Worm (Caenorhabditis elegans): ENCODE data around the gene ZK546.5.
A peak's percentile ranks its signal among the peaks of the same experiment; 100 is the strongest.
"Not testable (repeated sequence)": the region's sequence is repeated elsewhere in the genome, so short reads cannot be mapped to it uniquely, and the experiment has no call there.

The ZK546.5 gene

ce11 chrII:4935518-4935917 is at the start of gene ZK546.5:
Gene ZK546.5, plus strand, starts transcription at chrII:4935818.
- TF ChIP-seq ztf-29 (GFP tag; IDR thresholded peaks at IDR 0.05) (no peak), tab-1 (GFP tag; IDR thresholded peaks at IDR 0.05) (no peak), cog-1 (tag; optimal IDR thresholded peaks at IDR 0.05) (no peak), med-1 (GFP tag; optimal IDR thresholded peaks at IDR 0.05; ENCODE audit: insufficient read depth) (no peak), ztf-23 (GFP tag; IDR thresholded peaks at IDR 0.05) (no peak), flt-1 (GFP tag; IDR thresholded peaks at IDR 0.05) (no peak), ref-1 (GFP tag; conservative IDR thresholded peaks at IDR 0.05) (no peak)

- TF ChIP-seq tab-1 (GFP tag; IDR thresholded peaks at IDR 0.05), result no peak
- TF ChIP-seq T22C8.4 (GFP tag; IDR thresholded peaks at IDR 0.05), result no peak
- no peak for TF ChIP-seq klf-2 (GFP tag; conservative IDR thresholded peaks at IDR 0.05)
These were observed 49.6 kb upstream of the ZK546.5 start, which contains the start of gene R05F9.7 for ce11 chrII:4885976-4886375. Gene R05F9.7, plus strand, starts transcription at chrII:4886276.

- TF ChIP-seq flt-1 (GFP tag; IDR thresholded peaks at IDR 0.05), result no peak
- no peak for TF ChIP-seq T22C8.4 (GFP tag; IDR thresholded peaks at IDR 0.05)
- no peak for TF ChIP-seq tab-1 (GFP tag; IDR thresholded peaks at IDR 0.05)
- TF ChIP-seq ztf-23 (GFP tag; IDR thresholded peaks at IDR 0.05), result no peak
- TF ChIP-seq ztf-29 (GFP tag; IDR thresholded peaks at IDR 0.05), result no peak
- TF ChIP-seq med-1 (GFP tag; optimal IDR thresholded peaks at IDR 0.05; ENCODE audit: insufficient read depth), result no peak
- TF ChIP-seq ref-1 (GFP tag; conservative IDR thresholded peaks at IDR 0.05), result no peak
- no peak for TF ChIP-seq cog-1 (tag; optimal IDR thresholded peaks at IDR 0.05)
- no peak for TF ChIP-seq klf-2 (GFP tag; conservative IDR thresholded peaks at IDR 0.05)
These were observed 46.8 kb upstream of the ZK546.5 start, which contains the start of gene pgm-1 for ce11 chrII:4888527-4889487. Gene pgm-1, plus strand, starts transcription at chrII:4889437.

- TF ChIP-seq klf-2 (GFP tag; conservative IDR thresholded peaks at IDR 0.05) (no peak), ztf-23 (GFP tag; IDR thresholded peaks at IDR 0.05) (no peak), cog-1 (tag; optimal IDR thresholded peaks at IDR 0.05) (no peak), med-1 (GFP tag; optimal IDR thresholded peaks at IDR 0.05; ENCODE audit: insufficient read depth) (no peak), T22C8.4 (GFP tag; IDR thresholded peaks at IDR 0.05) (no peak), ref-1 (GFP tag; conservative IDR thresholded peaks at IDR 0.05) (no peak), ztf-29 (GFP tag; IDR thresholded peaks at IDR 0.05) (no peak), flt-1 (GFP tag; IDR thresholded peaks at IDR 0.05) (no peak), tab-1 (GFP tag; IDR thresholded peaks at IDR 0.05) (no peak)
These were observed 44.4 kb upstream of the ZK546.5 start, which contains the start of gene gst-9 for ce11 chrII:4891012-4891775. Gene gst-9, plus strand, starts transcription at chrII:4891585.

- TF ChIP-seq ztf-29 (GFP tag; IDR thresholded peaks at IDR 0.05) (no peak), ztf-23 (GFP tag; IDR thresholded peaks at IDR 0.05) (no peak), klf-2 (GFP tag; conservative IDR thresholded peaks at IDR 0.05) (no peak), T22C8.4 (GFP tag; IDR thresholded peaks at IDR 0.05) (no peak)
These were observed 43.0 kb upstream of the ZK546.5 start, which contains the start of gene msp-33 for ce11 chrII:4892594-4892993. Gene msp-33, minus strand, starts transcription at chrII:4892694.

ce11 chrII:4898529-4898928 is 37.1 kb upstream of the ZK546.5 start, which contains the start of gene msp-32:
Gene msp-32, plus strand, starts transcription at chrII:4898829.
- not testable (repeated sequence) for TF ChIP-seq med-1 (GFP tag; optimal IDR thresholded peaks at IDR 0.05; ENCODE audit: insufficient read depth); tab-1 (GFP tag; IDR thresholded peaks at IDR 0.05); ztf-23 (GFP tag; IDR thresholded peaks at IDR 0.05)

ce11 chrII:4902035-4902434 is 33.6 kb upstream of the ZK546.5 start, which contains the start of gene R05F9.9:
Gene R05F9.9, minus strand, starts transcription at chrII:4902100.
- TF ChIP-seq med-1 (GFP tag; optimal IDR thresholded peaks at IDR 0.05; ENCODE audit: insufficient read depth) (no peak), klf-2 (GFP tag; conservative IDR thresholded peaks at IDR 0.05) (no peak), T22C8.4 (GFP tag; IDR thresholded peaks at IDR 0.05) (peak; percentile 80)

ce11 chrII:4903696-4904095 is 31.9 kb upstream of the ZK546.5 start, which contains the start of gene sgt-1:
Gene sgt-1, minus strand, starts transcription at chrII:4903796.
- not testable (repeated sequence) for TF ChIP-seq flt-1 (GFP tag; IDR thresholded peaks at IDR 0.05); klf-2 (GFP tag; conservative IDR thresholded peaks at IDR 0.05); med-1 (GFP tag; optimal IDR thresholded peaks at IDR 0.05; ENCODE audit: insufficient read depth)

- TF ChIP-seq klf-2 (GFP tag; conservative IDR thresholded peaks at IDR 0.05) (no peak), ref-1 (GFP tag; conservative IDR thresholded peaks at IDR 0.05) (no peak), ztf-29 (GFP tag; IDR thresholded peaks at IDR 0.05) (peak; percentile 57; the same call in 1 of the 2 replicates), T22C8.4 (GFP tag; IDR thresholded peaks at IDR 0.05) (no peak), flt-1 (GFP tag; IDR thresholded peaks at IDR 0.05) (0 out of 2 replicates have a peak, but pooled peaks have one; percentile 7)
These were observed 31.3 kb upstream of the ZK546.5 start for ce11 chrII:4904277-4904676.

ce11 chrII:4904778-4905177 is 30.8 kb upstream of the ZK546.5 start, which contains the start of gene btbd-10:
Gene btbd-10, plus strand, starts transcription at chrII:4905008.
- TF ChIP-seq ztf-29 (GFP tag; IDR thresholded peaks at IDR 0.05) (no peak), flt-1 (GFP tag; IDR thresholded peaks at IDR 0.05) (no peak), tab-1 (GFP tag; IDR thresholded peaks at IDR 0.05) (no peak), ztf-23 (GFP tag; IDR thresholded peaks at IDR 0.05) (no peak), med-1 (GFP tag; optimal IDR thresholded peaks at IDR 0.05; ENCODE audit: insufficient read depth) (no peak), cog-1 (tag; optimal IDR thresholded peaks at IDR 0.05) (no peak), ref-1 (GFP tag; conservative IDR thresholded peaks at IDR 0.05) (no peak), T22C8.4 (GFP tag; IDR thresholded peaks at IDR 0.05) (no peak), klf-2 (GFP tag; conservative IDR thresholded peaks at IDR 0.05) (no peak)
